Worm (Caenorhabditis elegans) whole organism, L4 larva: ENCODE data around the gene F10C1.3.

Source experiments
- T20F7.1 ChIP-seq: fragments of 200-800 bp; sonication (Bioruptor generic); optimal IDR thresholded peaks from 2 replicates; lab custom pipeline; 2018; ENCODE audit warnings: mild to moderate bottlenecking, missing genetic modification characterization, missing compliant biosample characterization
- T26A8.4 ChIP-seq: fragments of 200-800 bp; sonication (Bioruptor generic); IDR thresholded peaks from 2 replicates; pipeline ENCODE4 v1.3.6; 2022; ENCODE audit warnings: missing genetic modification characterization, missing compliant biosample characterization
- Y48G9A.11 ChIP-seq: fragments of 200-800 bp; sonication (Bioruptor generic); IDR thresholded peaks from 2 replicates; pipeline ENCODE4 v1.3.6; 2022; ENCODE audit warnings: missing genetic modification reagents, missing genetic modification characterization, missing compliant biosample characterization
- aly-2 ChIP-seq: sonication (generic microtip); optimal IDR thresholded peaks from 2 replicates; lab custom pipeline; 2018; ENCODE audit warnings: missing biosample characterization, missing genetic modification characterization
- arid-1 ChIP-seq: fragments of 200-800 bp; sonication (Bioruptor generic); conservative IDR thresholded peaks from 2 replicates; pipeline ENCODE4 v1.3.6; 2022; ENCODE audit warnings: missing genetic modification reagents, missing genetic modification characterization, missing compliant biosample characterization
- ceh-20 ChIP-seq: fragments of 200-800 bp; sonication (Bioruptor generic); IDR thresholded peaks from 2 replicates; pipeline ENCODE4 v1.3.6; 2022; ENCODE audit warnings: missing genetic modification reagents, missing genetic modification characterization, missing compliant biosample characterization
- ceh-28 ChIP-seq: fragments of 150-350 bp; optimal IDR thresholded peaks from 2 replicates; lab custom pipeline; 2014; ENCODE audit warnings: missing biosample characterization, missing genetic modification reagents, missing genetic modification characterization
- ceh-62 ChIP-seq: sonication (generic microtip); optimal IDR thresholded peaks from 2 replicates; lab custom pipeline; 2017; ENCODE audit warnings: missing biosample characterization, missing genetic modification characterization
- ceh-82 ChIP-seq: sonication (generic microtip); optimal IDR thresholded peaks from 2 replicates; lab custom pipeline; 2017; ENCODE audit warnings: missing biosample characterization, missing genetic modification characterization
- daf-12 ChIP-seq: fragments of 150-350 bp; optimal IDR thresholded peaks from 2 replicates; lab custom pipeline; 2014; ENCODE audit warnings: missing biosample characterization, missing genetic modification reagents, missing genetic modification characterization
- daf-16 ChIP-seq, 3 experiments: sonication (generic microtip); optimal IDR thresholded peaks; 2 replicates each; lab custom pipeline; 2016 to 2017; ENCODE audit warnings: missing genetic modification characterization in 3 of 3, missing genetic modification reagents in 3 of 3, mild to moderate bottlenecking in 2 of 3, missing compliant biosample characterization in 2 of 3, missing biosample characterization in 1 of 3, moderate library complexity in 1 of 3
- dmd-6 ChIP-seq: fragments of 200-800 bp; sonication (Bioruptor generic); IDR thresholded peaks from 2 replicates; pipeline ENCODE4 v1.3.6; 2022; ENCODE audit warnings: missing genetic modification reagents, missing genetic modification characterization, missing compliant biosample characterization
- dpl-1 ChIP-seq: fragments of 150-350 bp; optimal IDR thresholded peaks from 2 replicates; lab custom pipeline; 2014; ENCODE audit warnings: missing biosample characterization, missing genetic modification reagents, missing genetic modification characterization
- duxl-1 ChIP-seq: sonication (generic microtip); optimal IDR thresholded peaks from 2 replicates; lab custom pipeline; 2016; ENCODE audit warnings: mild to moderate bottlenecking, missing genetic modification characterization, moderate library complexity, missing compliant biosample characterization; ENCODE audit not compliant: poor library complexity
- dve-1 ChIP-seq: sonication (generic microtip); optimal IDR thresholded peaks from 2 replicates; lab custom pipeline; 2017; ENCODE audit warnings: antibody characterized with exemption, mild to moderate bottlenecking, missing genetic modification characterization, missing compliant biosample characterization; ENCODE audit not compliant: insufficient read depth
- egl-43 ChIP-seq: fragments of 200-800 bp; sonication (Bioruptor generic); IDR thresholded peaks from 2 replicates; pipeline ENCODE4 v1.3.6; 2022; ENCODE audit warnings: missing genetic modification reagents, missing genetic modification characterization, missing compliant biosample characterization
- fkh-10 ChIP-seq: fragments of 150-350 bp; optimal IDR thresholded peaks from 2 replicates; lab custom pipeline; 2014; ENCODE audit warnings: missing biosample characterization, missing genetic modification reagents, missing genetic modification characterization
- hif-1 ChIP-seq, 2 experiments: sonication (generic microtip); optimal IDR thresholded peaks; 2 replicates each; lab custom pipeline; 2016 to 2017; ENCODE audit warnings: missing compliant biosample characterization in 2 of 2, missing genetic modification characterization in 2 of 2, missing genetic modification reagents in 2 of 2, missing genotype in 2 of 2, mild to moderate bottlenecking in 1 of 2
- hlh-11 ChIP-seq: fragments of 200-800 bp; sonication (Bioruptor generic); optimal IDR thresholded peaks from 2 replicates; lab custom pipeline; 2018; ENCODE audit warnings: mild to moderate bottlenecking, missing genetic modification characterization, missing compliant biosample characterization
- hmg-1.1 ChIP-seq: fragments of 200-800 bp; sonication (Bioruptor generic); IDR thresholded peaks from 2 replicates; pipeline ENCODE4 v1.3.6; 2022; ENCODE audit warnings: missing genetic modification reagents, missing genetic modification characterization, missing compliant biosample characterization
- lin-15B ChIP-seq: fragments of 150-350 bp; sonication (generic microtip); optimal IDR thresholded peaks from 3 replicates; lab custom pipeline; 2014; ENCODE audit warnings: missing biosample characterization, missing genetic modification characterization
- lin-38 ChIP-seq: fragments of 200-800 bp; sonication (Bioruptor generic); IDR thresholded peaks from 2 replicates; pipeline ENCODE4 v1.3.6; 2022; ENCODE audit warnings: missing genetic modification reagents, missing genetic modification characterization, missing compliant biosample characterization
- lin-39 ChIP-seq: fragments of 150-350 bp; optimal IDR thresholded peaks from 2 replicates; lab custom pipeline; 2014; ENCODE audit warnings: missing biosample characterization, missing genetic modification reagents, missing genetic modification characterization
- lir-3 ChIP-seq: sonication (generic microtip); optimal IDR thresholded peaks from 2 replicates; lab custom pipeline; 2016; ENCODE audit warnings: mild to moderate bottlenecking, missing genetic modification characterization, missing compliant biosample characterization
- lsy-2 ChIP-seq, 2 experiments: fragments of 150-350 bp in 1 of 2; sonication (generic microtip) in 1 of 2; optimal IDR thresholded peaks; 2 replicates each; lab custom pipeline; 2014 to 2017; ENCODE audit warnings: missing biosample characterization in 2 of 2, missing genetic modification characterization in 2 of 2
- madf-9 ChIP-seq: fragments of 200-800 bp; sonication (Bioruptor generic); conservative IDR thresholded peaks from 2 replicates; pipeline ENCODE4 v1.3.6; 2022; ENCODE audit warnings: missing genetic modification reagents, missing genetic modification characterization, missing compliant biosample characterization
- mep-1 ChIP-seq: fragments of 150-350 bp; sonication (generic microtip); optimal IDR thresholded peaks from 3 replicates; lab custom pipeline; 2014; ENCODE audit warnings: missing biosample characterization, missing genetic modification characterization
- mxl-3 ChIP-seq: fragments of 200-800 bp; sonication (Bioruptor generic); optimal IDR thresholded peaks from 2 replicates; lab custom pipeline; 2018; ENCODE audit warnings: mild to moderate bottlenecking, missing genetic modification characterization, missing compliant biosample characterization
- nhr-10 ChIP-seq: fragments of 150-350 bp; optimal IDR thresholded peaks from 2 replicates; lab custom pipeline; 2014; ENCODE audit warnings: missing biosample characterization, missing genetic modification characterization
- nhr-102 ChIP-seq: sonication (generic microtip); optimal IDR thresholded peaks from 2 replicates; lab custom pipeline; 2016; ENCODE audit warnings: mild to moderate bottlenecking, missing genetic modification characterization, moderate library complexity, missing compliant biosample characterization
- nhr-237 ChIP-seq: sonication (generic microtip); optimal IDR thresholded peaks from 2 replicates; lab custom pipeline; 2017; ENCODE audit warnings: missing biosample characterization, missing genetic modification characterization
- nhr-28 ChIP-seq: fragments of 150-350 bp; optimal IDR thresholded peaks from 2 replicates; lab custom pipeline; 2014; ENCODE audit warnings: missing biosample characterization, missing genetic modification characterization
- nhr-76 ChIP-seq: fragments of 150-350 bp; optimal IDR thresholded peaks from 2 replicates; lab custom pipeline; 2014; ENCODE audit warnings: missing biosample characterization, missing genetic modification characterization
- php-3 ChIP-seq: fragments of 200-800 bp; sonication (Bioruptor generic); IDR thresholded peaks from 2 replicates; pipeline ENCODE4 v1.3.6; 2022; ENCODE audit warnings: missing genetic modification reagents, missing genetic modification characterization, missing compliant biosample characterization
- pqm-1 ChIP-seq: sonication (generic microtip); optimal IDR thresholded peaks from 2 replicates; lab custom pipeline; 2017; ENCODE audit warnings: missing biosample characterization, missing genetic modification characterization
- rbr-2 ChIP-seq: sonication (generic microtip); optimal IDR thresholded peaks from 2 replicates; lab custom pipeline; 2016; ENCODE audit warnings: missing genotype, missing genetic modification characterization, missing compliant biosample characterization
- sdz-12 ChIP-seq: fragments of 200-800 bp; sonication (Bioruptor generic); optimal IDR thresholded peaks from 2 replicates; lab custom pipeline; 2018; ENCODE audit warnings: mild to moderate bottlenecking, missing genetic modification characterization, missing compliant biosample characterization
- unc-62 ChIP-seq, 3 experiments: fragments of 150-350 bp in 1 of 3; sonication (generic microtip); optimal IDR thresholded peaks in 2 of 3; peaks in 1 of 3; 1 replicate in 1 of 3; 2 replicates in 2 of 3; lab custom pipeline; 2014 to 2017; ENCODE audit warnings: missing biosample characterization in 3 of 3, missing genetic modification characterization in 3 of 3, missing genetic modification reagents in 3 of 3, missing genotype in 1 of 3
- zfp-2 ChIP-seq: sonication (generic microtip); optimal IDR thresholded peaks from 2 replicates; lab custom pipeline; 2016; ENCODE audit warnings: mild to moderate bottlenecking, missing genetic modification characterization, missing compliant biosample characterization

The F10C1.3 gene

ce11 chrII:5804288-5804687, 46.7 kb upstream of the F10C1.3 start:
- TF ChIP-seq ceh-20 (GFP tag; lab: Robert Waterston, UW): peak; percentile 22; the same call in 1 of the 2 replicates
- no peak for TF ChIP-seq daf-16 (GFP tag; optimal IDR thresholded peaks at IDR 0.05; lab: Kevin White, UChicago)
- peak; percentile 72 for TF ChIP-seq daf-16 (tag; optimal IDR thresholded peaks at IDR 0.05; lab: Kevin White, UChicago)
- peak; percentile 41 for TF ChIP-seq T20F7.1 (GFP tag; lab: Kevin White, UChicago)
- TF ChIP-seq nhr-76 (tag; lab: Kevin White, UChicago): no peak
- no peak for TF ChIP-seq sdz-12 (GFP tag; lab: Kevin White, UChicago)
- no peak for TF ChIP-seq mep-1 (tag; lab: Kevin White, UChicago)
- TF ChIP-seq dve-1 (tag; lab: Kevin White, UChicago): peak; percentile 70
- peak in 1 of 2 experiments; percentile 8 for TF ChIP-seq hif-1 (tag; optimal IDR thresholded peaks at IDR 0.05; lab: Kevin White, UChicago)
- TF ChIP-seq php-3 (GFP tag; lab: Robert Waterston, UW): peak; percentile 96
- no peak for TF ChIP-seq hmg-1.1 (GFP tag; lab: Robert Waterston, UW)
- TF ChIP-seq hlh-11 (tag; lab: Kevin White, UChicago): peak; percentile 21
- TF ChIP-seq pqm-1 (tag; lab: Kevin White, UChicago): peak; percentile 9

DNA sequence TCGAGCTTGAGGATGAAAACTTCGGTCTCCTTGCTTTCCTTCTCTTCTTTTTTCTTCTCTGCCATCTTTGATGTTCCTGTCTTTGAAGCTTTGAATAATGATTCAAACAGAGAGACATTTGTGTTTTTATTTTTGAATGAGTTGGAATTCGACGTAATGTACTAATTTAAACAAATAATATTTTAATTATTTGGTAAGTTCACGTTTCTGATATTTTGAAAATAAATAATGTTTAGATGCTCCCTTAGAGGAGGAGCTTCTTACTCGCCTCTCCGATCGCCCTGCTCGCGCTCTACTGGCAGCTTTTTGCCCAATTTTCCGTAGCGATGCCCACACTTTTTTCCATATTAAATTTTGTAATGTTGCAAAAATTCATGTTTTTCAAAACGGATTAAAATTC, 43.5 kb upstream of the F10C1.3 start, which contains the start of the genes K05F1.9 and K05F1.1:
Gene K05F1.9 (minus strand): TSS at position 101 of the 400 bp plus-strand sequence.
Gene K05F1.1 (plus strand): TSS at position 308 of the 400 bp plus-strand sequence.
- no peak for TF ChIP-seq rbr-2
- TF ChIP-seq nhr-28 (tag; lab: Kevin White, UChicago): no peak
- TF ChIP-seq mxl-3: no peak
- no peak for TF ChIP-seq lsy-2 (tag; optimal IDR thresholded peaks at IDR 0.05; lab: Kevin White, UChicago)

DNA sequence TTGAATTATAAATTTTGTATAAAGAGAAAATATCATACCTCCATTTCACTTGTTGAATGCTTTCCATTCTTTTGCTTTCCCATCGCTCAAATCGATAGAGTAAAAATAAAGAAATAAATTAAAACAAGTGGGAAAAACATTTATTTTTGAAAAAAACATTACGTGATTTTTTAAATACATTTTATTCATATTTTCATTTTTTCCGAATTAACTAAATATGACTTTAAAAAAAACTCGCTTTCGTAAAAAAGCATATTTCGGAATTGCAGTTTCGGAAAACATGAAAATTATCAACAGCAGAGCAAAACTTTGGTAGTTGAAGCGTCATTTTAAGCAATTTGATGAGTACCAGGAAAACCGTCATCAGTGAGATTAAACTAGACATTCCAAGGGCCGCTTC, 42.0 kb upstream of the F10C1.3 start, which contains the start of gene K05F1.8:
Gene K05F1.8 (minus strand): TSS at position 101 of the 400 bp plus-strand sequence.
- TF ChIP-seq aly-2 (tag; lab: Kevin White, UChicago) (no peak), hmg-1.1 (GFP tag; lab: Robert Waterston, UW) (no peak), ceh-82 (tag; lab: Kevin White, UChicago) (no peak), egl-43 (GFP tag; lab: Robert Waterston, UW) (no peak), zfp-2 (no peak), fkh-10 (GFP tag; lab: Kevin White, UChicago) (no peak), nhr-102 (no peak), dmd-6 (GFP tag; lab: Robert Waterston, UW) (no peak), lin-39 (tag; lab: Kevin White, UChicago) (no peak), php-3 (GFP tag; lab: Robert Waterston, UW) (no peak), unc-62 (GFP tag; optimal IDR thresholded peaks at IDR 0.05 in 1 of 2; lab: Kevin White, UChicago) (no peak), unc-62 (tag; optimal IDR thresholded peaks at IDR 0.05; lab: Kevin White, UChicago) (no peak), madf-9 (GFP tag; lab: Robert Waterston, UW) (no peak)

- no peak for TF ChIP-seq ceh-28 (tag; lab: Kevin White, UChicago)
- TF ChIP-seq lsy-2 (tag; optimal IDR thresholded peaks at IDR 0.05; lab: Kevin White, UChicago): no peak
- no peak for TF ChIP-seq daf-12 (tag; lab: Kevin White, UChicago)
- no peak for TF ChIP-seq aly-2 (tag; lab: Kevin White, UChicago)
- TF ChIP-seq Y48G9A.11: no peak
- no peak for TF ChIP-seq T26A8.4 (GFP tag; lab: Robert Waterston, UW)
- no peak for TF ChIP-seq ceh-62 (tag; lab: Kevin White, UChicago)
- TF ChIP-seq lir-3 (tag; lab: Kevin White, UChicago): no peak
- no peak for TF ChIP-seq lin-38 (GFP tag; lab: Robert Waterston, UW)
- no peak for TF ChIP-seq lin-15B (tag; lab: Kevin White, UChicago)
- no peak for TF ChIP-seq nhr-10 (tag; lab: Kevin White, UChicago)
- TF ChIP-seq arid-1 (GFP tag; lab: Robert Waterston, UW): no peak
- TF ChIP-seq dpl-1: no peak
- TF ChIP-seq duxl-1: no peak
- no peak for TF ChIP-seq nhr-237 (tag; lab: Kevin White, UChicago)
Measured at ce11 chrII:5797348-5797977, 39.9 kb upstream of the F10C1.3 start, which contains the start of the genes msp-63 and msp-142. Gene msp-63 (minus strand): TSS chrII:5797448. Gene msp-142 (plus strand): TSS chrII:5797927.
